Fruit fly (Drosophila melanogaster) whole organism, adult: ENCODE results near the gene CG31917.

Experiments used
- CG11617 ChIP-seq: fragments of 200-800 bp; sonication (Bioruptor generic); optimal IDR thresholded peaks from 2 replicates; lab custom pipeline; 2017; ENCODE audit warnings: mild to moderate bottlenecking, missing biosample characterization, missing genetic modification reagents, missing genetic modification characterization
- CG12768 ChIP-seq: fragments of 200-800 bp; sonication (Bioruptor generic); optimal IDR thresholded peaks from 2 replicates; lab custom pipeline; 2017; ENCODE audit warnings: missing biosample characterization, missing genetic modification characterization, mild to moderate bottlenecking, moderate library complexity, missing genetic modification reagents
- CG14711 ChIP-seq: fragments of 200-800 bp; sonication (Bioruptor generic); optimal IDR thresholded peaks from 2 replicates; lab custom pipeline; 2018; ENCODE audit warnings: missing biosample characterization, mild to moderate bottlenecking, missing genetic modification characterization, moderate library complexity
- CG1620 ChIP-seq: fragments of 200-800 bp; sonication (Bioruptor generic); optimal IDR thresholded peaks from 2 replicates; lab custom pipeline; 2016; ENCODE audit warnings: missing biosample characterization, missing genetic modification characterization
- CG33017 ChIP-seq: fragments of 200-800 bp; sonication (Bioruptor generic); optimal IDR thresholded peaks from 2 replicates; lab custom pipeline; 2018; ENCODE audit warnings: missing biosample characterization, mild to moderate bottlenecking, missing genetic modification characterization, moderate library complexity
- CG5204 ChIP-seq: fragments of 200-800 bp; sonication (Bioruptor generic); optimal IDR thresholded peaks from 2 replicates; lab custom pipeline; 2016; ENCODE audit warnings: missing biosample characterization, missing genetic modification characterization
- CG7045 ChIP-seq: fragments of 200-800 bp; sonication (Bioruptor generic); optimal IDR thresholded peaks from 2 replicates; lab custom pipeline; 2017; ENCODE audit warnings: missing biosample characterization, mild to moderate bottlenecking, missing genetic modification characterization
- CG7101 ChIP-seq: fragments of 200-800 bp; sonication (Bioruptor generic); optimal IDR thresholded peaks from 2 replicates; lab custom pipeline; 2018; ENCODE audit warnings: missing biosample characterization, mild to moderate bottlenecking, missing genetic modification characterization, moderate library complexity
- Clk ChIP-seq: fragments of 200-800 bp; sonication (Bioruptor generic); optimal IDR thresholded peaks from 2 replicates; lab custom pipeline; 2017; ENCODE audit warnings: missing biosample characterization, missing genetic modification characterization
- Crg-1 ChIP-seq: fragments of 200-800 bp; sonication (Bioruptor generic); optimal IDR thresholded peaks from 2 replicates; lab custom pipeline; 2016; ENCODE audit warnings: missing biosample characterization, missing genetic modification characterization
- Hr96 ChIP-seq: fragments of 200-800 bp; sonication (Bioruptor generic); optimal IDR thresholded peaks from 2 replicates; lab custom pipeline; 2016; ENCODE audit warnings: missing biosample characterization, missing genetic modification characterization
- Mnt ChIP-seq: fragments of 200-800 bp; sonication (Bioruptor generic); optimal IDR thresholded peaks from 2 replicates; lab custom pipeline; 2016; ENCODE audit warnings: missing biosample characterization, mild to moderate bottlenecking, missing genetic modification characterization
- bab1 ChIP-seq: fragments of 200-800 bp; sonication (Bioruptor generic); optimal IDR thresholded peaks from 3 replicates; lab custom pipeline; 2019; ENCODE audit warnings: missing biosample characterization, mild to moderate bottlenecking, missing genetic modification characterization, moderate library complexity
- cic ChIP-seq: fragments of 200-800 bp; sonication (Bioruptor generic); optimal IDR thresholded peaks from 2 replicates; lab custom pipeline; 2017; ENCODE audit warnings: missing biosample characterization, mild to moderate bottlenecking, missing genetic modification characterization, moderate library complexity
- cnc ChIP-seq, 2 experiments: fragments of >200 bp; optimal IDR thresholded peaks; 2 replicates each; lab custom pipeline; 2017
- kay ChIP-seq: fragments of 200-800 bp; sonication (Bioruptor generic); peaks from one replicate; lab custom pipeline; 2016; ENCODE audit warnings: missing biosample characterization, missing genetic modification characterization, borderline replicate concordance
- ovo ChIP-seq: fragments of 200-800 bp; sonication (Bioruptor generic); optimal IDR thresholded peaks from 2 replicates; lab custom pipeline; 2016; ENCODE audit warnings: missing biosample characterization, missing genetic modification characterization
- pad ChIP-seq: fragments of 200-800 bp; sonication (Bioruptor generic); optimal IDR thresholded peaks from 3 replicates; lab custom pipeline; 2017; ENCODE audit warnings: missing biosample characterization, missing genetic modification characterization, mild to moderate bottlenecking, moderate library complexity, missing genetic modification reagents
- tj ChIP-seq: fragments of 200-800 bp; sonication (Bioruptor generic); optimal IDR thresholded peaks from 3 replicates; lab custom pipeline; 2017; ENCODE audit warnings: missing biosample characterization, mild to moderate bottlenecking, missing genetic modification characterization, moderate library complexity
- toe ChIP-seq: fragments of 200-800 bp; sonication (Bioruptor generic); optimal IDR thresholded peaks from 2 replicates; lab custom pipeline; 2016; ENCODE audit warnings: missing biosample characterization, missing genetic modification characterization

CG31917 gene

dm6 chr2L:5001582-5001929 is 9.1 kb downstream of the CG31917 start:
- TF ChIP-seq CG5204 (no peak), CG1620 (GFP tag; lab: Kevin White, UChicago) (no peak), CG14711 (tag; lab: Kevin White, UChicago) (no peak), kay (GFP tag; lab: Kevin White, UChicago) (peak; percentile 41), CG12768 (no peak), pad (GFP tag; lab: Kevin White, UChicago) (no peak), CG11617 (no peak), Crg-1 (GFP tag; lab: Kevin White, UChicago) (no peak), CG7045 (GFP tag; lab: Kevin White, UChicago) (no peak)

dm6 chr2L:5000919-5001581 is 9.6 kb downstream of the CG31917 start:
- TF ChIP-seq cnc (optimal IDR thresholded peaks at IDR 0.05; lab: Kevin White, UChicago) (no peak), kay (GFP tag; lab: Kevin White, UChicago) (peak; percentile 33), cic (GFP tag; lab: Kevin White, UChicago) (peak; percentile 72), pad (GFP tag; lab: Kevin White, UChicago) (peak; percentile 97), CG12768 (peak; percentile 11), CG33017 (tag; lab: Kevin White, UChicago) (no peak), tj (GFP tag; lab: Kevin White, UChicago) (peak; percentile 68), CG5204 (no peak), CG14711 (tag; lab: Kevin White, UChicago) (peak; percentile 35)

dm6 chr2L:5000287-5000871 is 10.3 kb downstream of the CG31917 start:
- TF ChIP-seq CG1620 (GFP tag; lab: Kevin White, UChicago): peak; percentile 34
- peak; percentile 80 for TF ChIP-seq toe (GFP tag; lab: Kevin White, UChicago)
- peak; percentile 56 for TF ChIP-seq Clk (GFP tag; lab: Kevin White, UChicago)
- TF ChIP-seq cic (GFP tag; lab: Kevin White, UChicago): peak; percentile 55
- peak; percentile 83 for TF ChIP-seq CG12768
- TF ChIP-seq CG14711 (tag; lab: Kevin White, UChicago): peak; percentile 76
- peak; percentile 18 for TF ChIP-seq tj (GFP tag; lab: Kevin White, UChicago)
- TF ChIP-seq bab1 (GFP tag; lab: Kevin White, UChicago): peak; percentile 76
- TF ChIP-seq CG7045 (GFP tag; lab: Kevin White, UChicago): peak; percentile 72
- peak; percentile 18 for TF ChIP-seq pad (GFP tag; lab: Kevin White, UChicago)
- peak; percentile 77 for TF ChIP-seq Hr96 (GFP tag; lab: Kevin White, UChicago)
- no peak for TF ChIP-seq Crg-1 (GFP tag; lab: Kevin White, UChicago)
- TF ChIP-seq CG11617: peak; percentile 86
- TF ChIP-seq CG33017 (tag; lab: Kevin White, UChicago): peak; percentile 95
- TF ChIP-seq ovo: peak; percentile 41
- peak; percentile 92 for TF ChIP-seq CG7101 (tag; lab: Kevin White, UChicago)
- TF ChIP-seq kay (GFP tag; lab: Kevin White, UChicago): peak; percentile 95
- peak; percentile 91 for TF ChIP-seq CG5204
- TF ChIP-seq cnc (optimal IDR thresholded peaks at IDR 0.05; lab: Kevin White, UChicago): no peak
- peak; percentile 65 for TF ChIP-seq Mnt (GFP tag; lab: Kevin White, UChicago)

- peak; percentile 84 for TF ChIP-seq CG7045 (GFP tag; lab: Kevin White, UChicago)
- TF ChIP-seq CG14711 (tag; lab: Kevin White, UChicago): peak; percentile 84
- TF ChIP-seq cic (GFP tag; lab: Kevin White, UChicago): peak; percentile 73
- peak; percentile 90 for TF ChIP-seq Clk (GFP tag; lab: Kevin White, UChicago)
- TF ChIP-seq Crg-1 (GFP tag; lab: Kevin White, UChicago): peak; percentile 42
- peak; percentile 85 for TF ChIP-seq bab1 (GFP tag; lab: Kevin White, UChicago)
- TF ChIP-seq Hr96 (GFP tag; lab: Kevin White, UChicago): peak; percentile 86
- TF ChIP-seq pad (GFP tag; lab: Kevin White, UChicago): peak; percentile 66
- TF ChIP-seq ovo: no peak
- peak; percentile 93 for TF ChIP-seq CG7101 (tag; lab: Kevin White, UChicago)
- no peak for TF ChIP-seq cnc (optimal IDR thresholded peaks at IDR 0.05; lab: Kevin White, UChicago)
- peak; percentile 82 for TF ChIP-seq CG11617
- TF ChIP-seq kay (GFP tag; lab: Kevin White, UChicago): no peak
- TF ChIP-seq CG12768: peak; percentile 93
- peak; percentile 74 for TF ChIP-seq CG1620 (GFP tag; lab: Kevin White, UChicago)
- TF ChIP-seq CG5204: peak; percentile 78
- TF ChIP-seq Mnt (GFP tag; lab: Kevin White, UChicago): peak; percentile 11
- peak; percentile 92 for TF ChIP-seq CG33017 (tag; lab: Kevin White, UChicago)
- no peak for TF ChIP-seq tj (GFP tag; lab: Kevin White, UChicago)
- TF ChIP-seq toe (GFP tag; lab: Kevin White, UChicago): peak; percentile 90
Measured at dm6 chr2L:4999389-5000032, 11.1 kb downstream of the CG31917 start.

dm6 chr2L:4998571-4999191 is 12.0 kb downstream of the CG31917 start:
- TF ChIP-seq kay (GFP tag; lab: Kevin White, UChicago) (peak; percentile 79), cic (GFP tag; lab: Kevin White, UChicago) (peak; percentile 8), Mnt (GFP tag; lab: Kevin White, UChicago) (no peak), bab1 (GFP tag; lab: Kevin White, UChicago) (no peak), ovo (no peak)
